Fruit fly (Drosophila melanogaster) whole organism, adult: ENCODE results near the gene Pxd.

ENCODE experiments used
- CG11617 ChIP-seq: fragments of 200-800 bp; sonication (Bioruptor generic); optimal IDR thresholded peaks from 2 replicates; lab custom pipeline; 2017; ENCODE audit warnings: mild to moderate bottlenecking, missing biosample characterization, missing genetic modification reagents, missing genetic modification characterization
- CG1620 ChIP-seq: fragments of 200-800 bp; sonication (Bioruptor generic); optimal IDR thresholded peaks from 2 replicates; lab custom pipeline; 2016; ENCODE audit warnings: missing biosample characterization, missing genetic modification characterization
- CG33017 ChIP-seq: fragments of 200-800 bp; sonication (Bioruptor generic); optimal IDR thresholded peaks from 2 replicates; lab custom pipeline; 2018; ENCODE audit warnings: missing biosample characterization, mild to moderate bottlenecking, missing genetic modification characterization, moderate library complexity
- CG7045 ChIP-seq: fragments of 200-800 bp; sonication (Bioruptor generic); optimal IDR thresholded peaks from 2 replicates; lab custom pipeline; 2017; ENCODE audit warnings: missing biosample characterization, mild to moderate bottlenecking, missing genetic modification characterization
- Hr96 ChIP-seq: fragments of 200-800 bp; sonication (Bioruptor generic); optimal IDR thresholded peaks from 2 replicates; lab custom pipeline; 2016; ENCODE audit warnings: missing biosample characterization, missing genetic modification characterization
- cic ChIP-seq: fragments of 200-800 bp; sonication (Bioruptor generic); optimal IDR thresholded peaks from 2 replicates; lab custom pipeline; 2017; ENCODE audit warnings: missing biosample characterization, mild to moderate bottlenecking, missing genetic modification characterization, moderate library complexity
- kay ChIP-seq: fragments of 200-800 bp; sonication (Bioruptor generic); peaks from one replicate; lab custom pipeline; 2016; ENCODE audit warnings: missing biosample characterization, missing genetic modification characterization, borderline replicate concordance
- pad ChIP-seq: fragments of 200-800 bp; sonication (Bioruptor generic); optimal IDR thresholded peaks from 3 replicates; lab custom pipeline; 2017; ENCODE audit warnings: missing biosample characterization, missing genetic modification characterization, mild to moderate bottlenecking, moderate library complexity, missing genetic modification reagents

DNA sequence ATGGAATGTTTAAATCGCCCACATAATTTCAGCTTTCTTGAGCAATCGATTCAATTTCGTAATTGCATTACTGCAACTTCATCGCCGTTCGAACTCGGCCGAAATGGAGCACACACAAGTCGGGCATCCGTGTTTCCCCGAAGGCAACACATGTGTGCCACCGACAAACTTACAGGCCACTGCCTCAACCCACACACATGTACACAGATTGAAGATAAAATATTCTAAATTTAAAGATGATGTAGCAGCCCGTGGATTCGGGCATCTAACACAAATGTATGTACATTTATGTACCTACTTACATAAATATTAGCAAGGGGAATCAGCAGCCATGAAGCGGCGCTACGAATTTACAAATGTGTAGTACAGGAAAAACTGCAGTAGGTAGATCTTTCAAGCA lies 51.7 kb downstream of the Pxd start:
- TF ChIP-seq CG11617 (GFP tag; lab: Kevin White, UChicago) = no peak
- TF ChIP-seq pad (GFP tag; lab: Kevin White, UChicago) = no peak
- no peak for TF ChIP-seq CG33017
- no peak for TF ChIP-seq cic (GFP tag; lab: Kevin White, UChicago)
- TF ChIP-seq Hr96 (GFP tag; lab: Kevin White, UChicago) = no peak
- TF ChIP-seq CG1620 = no peak
- no peak for TF ChIP-seq CG7045 (GFP tag; lab: Kevin White, UChicago)
- TF ChIP-seq kay = peak; percentile 81
